Fruit fly (Drosophila melanogaster) whole organism, prepupa: Measurements from ENCODE around the gene CG11089.

Source experiments
- CG31627 ChIP-seq: fragments of 200-800 bp; sonication (Bioruptor generic); optimal IDR thresholded peaks from 3 replicates; lab custom pipeline; 2016; ENCODE audit warnings: missing biosample characterization, missing genetic modification characterization
- Hr39 ChIP-seq: fragments of 200-800 bp; sonication (Bioruptor generic); optimal IDR thresholded peaks from 2 replicates; lab custom pipeline; 2016; ENCODE audit warnings: missing biosample characterization, missing genetic modification characterization
- Sox102F ChIP-seq: fragments of 200-800 bp; sonication (Bioruptor generic); optimal IDR thresholded peaks from 2 replicates; lab custom pipeline; 2016; ENCODE audit warnings: missing biosample characterization, mild to moderate bottlenecking, missing genetic modification characterization

dm6 chr3R:24914864-24915263 is 38.0 kb downstream of the CG11089 start:
- no peak for TF ChIP-seq Hr39 (GFP tag; lab: Kevin White, UChicago)
- TF ChIP-seq Sox102F = no peak
- no peak for TF ChIP-seq CG31627 (GFP tag; lab: Kevin White, UChicago)
